Fruit fly (Drosophila melanogaster): ENCODE measurements around the gene CG6418.
A peak's percentile ranks its signal among the peaks of the same experiment; 100 is the strongest.

CG6418 gene

DNA sequence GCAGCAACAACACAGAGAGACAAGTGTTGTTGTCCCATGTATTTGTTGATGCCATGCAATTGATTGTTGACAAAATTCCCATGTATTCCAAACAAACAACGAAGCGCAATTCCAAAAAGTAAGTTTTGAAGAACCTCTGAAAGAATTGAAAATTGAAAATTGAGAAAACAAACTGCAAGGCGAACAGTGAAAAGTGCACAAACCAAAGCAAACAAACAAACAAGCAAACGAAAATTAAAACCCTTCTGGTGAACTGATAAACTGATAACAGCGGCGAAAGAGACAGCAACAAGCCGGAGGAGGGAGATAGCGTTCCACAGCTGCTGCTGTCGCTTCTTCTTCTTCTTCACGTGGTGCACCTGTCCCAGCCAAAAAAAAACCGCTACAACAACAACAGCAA, 20.3 kb downstream of the CG6418 start (continued):
- TF ChIP-seq Awh (GFP tag; IDR thresholded peaks at IDR 0.05) (no peak), CG10654 (GFP tag; optimal IDR thresholded peaks at IDR 0.05) (no peak), bsh (GFP tag; optimal IDR thresholded peaks at IDR 0.05) (peak in 1 of 2 experiments; percentile 34), CG14050 (GFP tag; IDR thresholded peaks at IDR 0.05) (no peak), CG3995 (GFP tag; optimal IDR thresholded peaks at IDR 0.05) (no peak), caup (GFP tag; optimal IDR thresholded peaks at IDR 0.05; ENCODE audit: severe bottlenecking) (no peak), Doc2 (GFP tag; IDR thresholded peaks at IDR 0.05) (no peak), ci (GFP tag; IDR thresholded peaks at IDR 0.05) (peak; percentile 51; the same call in 1 of the 3 replicates), Fer1 (GFP tag; optimal IDR thresholded peaks at IDR 0.05) (no peak), CG17186 (GFP tag; optimal IDR thresholded peaks at IDR 0.05) (peak; percentile 21), CG9215 (GFP tag; IDR thresholded peaks at IDR 0.05) (no peak), Atf-2 (GFP tag; optimal IDR thresholded peaks at IDR 0.05) (peak; percentile 3), psq (GFP tag; optimal IDR thresholded peaks at IDR 0.05) (peak; percentile 0), CG13123 (GFP tag; optimal IDR thresholded peaks at IDR 0.05) (no peak), so (GFP tag; IDR thresholded peaks at IDR 0.05) (no peak), CG12219 (GFP tag; optimal IDR thresholded peaks at IDR 0.05) (peak; percentile 4), CG5953 (GFP tag; IDR thresholded peaks at IDR 0.05) (no peak), Jarid2 (GFP tag; optimal IDR thresholded peaks at IDR 0.05) (peak; percentile 54), Adf1 (GFP tag; IDR thresholded peaks at IDR 0.05) (no peak), CG33557 (GFP tag; optimal IDR thresholded peaks at IDR 0.05) (peak; percentile 38), CG16815 (GFP tag; optimal IDR thresholded peaks at IDR 0.05) (no peak), Kr (GFP tag; optimal IDR thresholded peaks at IDR 0.05) (peak; percentile 90), Hr39 (optimal IDR thresholded peaks at IDR 0.05) (no peak), Dad (GFP tag; optimal IDR thresholded peaks at IDR 0.05) (peak; percentile 31), CG14860 (GFP tag; IDR thresholded peaks at IDR 0.05; ENCODE audit: partially characterized antibody) (no peak), Ada2b (GFP tag; IDR thresholded peaks at IDR 0.05) (no peak), CG18262 (tag; optimal IDR thresholded peaks at IDR 0.05) (peak; percentile 22), jigr1 (GFP tag; IDR thresholded peaks at IDR 0.05) (no peak), cad (GFP tag; optimal IDR thresholded peaks at IDR 0.05) (no peak), usp (GFP tag; optimal IDR thresholded peaks at IDR 0.05) (no peak), gsb (GFP tag; IDR thresholded peaks at IDR 0.05) (no peak), zfh2 (GFP tag; optimal IDR thresholded peaks at IDR 0.05) (no peak), ranshi (GFP tag; IDR thresholded peaks at IDR 0.05) (no peak), scrt (GFP tag; optimal IDR thresholded peaks at IDR 0.05) (no peak), fd64A (GFP tag; optimal IDR thresholded peaks at IDR 0.05) (peak; percentile 31), cato (GFP tag; optimal IDR thresholded peaks at IDR 0.05; ENCODE audit: borderline replicate concordance) (no peak), tx (GFP tag; optimal IDR thresholded peaks at IDR 0.05) (no peak), MTF-1 (GFP tag; optimal IDR thresholded peaks at IDR 0.05; ENCODE audit: borderline replicate concordance) (no peak), D19B (GFP tag; optimal IDR thresholded peaks at IDR 0.05) (no peak), crc (GFP tag; optimal IDR thresholded peaks at IDR 0.05) (no peak), toy (GFP tag; IDR thresholded peaks at IDR 0.05) (no peak), sc (optimal IDR thresholded peaks at IDR 0.05) (no peak), sc (GFP tag; optimal IDR thresholded peaks at IDR 0.05) (no peak), Poxn (GFP tag; IDR thresholded peaks at IDR 0.05) (no peak), Neu2 (GFP tag; optimal IDR thresholded peaks at IDR 0.05; ENCODE audit: borderline replicate concordance) (no peak), CG7271 (tag; optimal IDR thresholded peaks at IDR 0.05) (no peak), Trl (optimal IDR thresholded peaks at IDR 0.05) (no peak), Trl (GFP tag; optimal IDR thresholded peaks at IDR 0.05) (no peak), zen2 (GFP tag; IDR thresholded peaks at IDR 0.05; ENCODE audit: partially characterized antibody) (no peak), CG34422 (GFP tag; IDR thresholded peaks at IDR 0.05) (no peak), CG17385 (GFP tag; optimal IDR thresholded peaks at IDR 0.05) (peak; percentile 83), Dbx (GFP tag; IDR thresholded peaks at IDR 0.05) (no peak), esg (GFP tag; conservative IDR thresholded peaks at IDR 0.05) (no peak)
